Worm (Caenorhabditis elegans) whole organism, L3 larva: ENCODE measurements around the gene M03D4.3.

Experiments
- R02D3.7 ChIP-seq: fragments of 150-350 bp; optimal IDR thresholded peaks from 2 replicates; lab custom pipeline; 2014; ENCODE audit warnings: missing biosample characterization, missing genetic modification characterization
- ZK546.5 ChIP-seq: sonication (generic microtip); optimal IDR thresholded peaks from 2 replicates; lab custom pipeline; 2017; ENCODE audit warnings: missing biosample characterization, missing genetic modification characterization
- aly-2 ChIP-seq: fragments of 150-350 bp; optimal IDR thresholded peaks from 2 replicates; lab custom pipeline; 2014; ENCODE audit warnings: missing biosample characterization, missing genetic modification characterization
- ama-1 ChIP-seq: fragments of 150-350 bp; optimal IDR thresholded peaks from 2 replicates; lab custom pipeline; 2018
- ceh-16 ChIP-seq: sonication (generic microtip); optimal IDR thresholded peaks from 2 replicates; lab custom pipeline; 2017; ENCODE audit warnings: missing biosample characterization, missing genetic modification characterization
- ceh-28 ChIP-seq: fragments of 150-350 bp; optimal IDR thresholded peaks from 2 replicates; lab custom pipeline; 2014; ENCODE audit warnings: missing biosample characterization, missing genetic modification reagents, missing genetic modification characterization
- ceh-82 ChIP-seq: fragments of 150-350 bp; optimal IDR thresholded peaks from 2 replicates; lab custom pipeline; 2014; ENCODE audit warnings: missing biosample characterization, missing genetic modification characterization
- ceh-9 ChIP-seq: sonication (generic microtip); optimal IDR thresholded peaks from 2 replicates; lab custom pipeline; 2018; ENCODE audit warnings: missing biosample characterization, missing genetic modification characterization
- daf-12 ChIP-seq: fragments of 150-350 bp; optimal IDR thresholded peaks from 2 replicates; lab custom pipeline; 2014; ENCODE audit warnings: missing biosample characterization, missing genetic modification reagents, missing genetic modification characterization
- egl-27 ChIP-seq: sonication (generic microtip); optimal IDR thresholded peaks from 4 replicates; lab custom pipeline; 2017; ENCODE audit warnings: missing biosample characterization, missing genetic modification reagents, missing genetic modification characterization
- egl-5 ChIP-seq: fragments of 150-350 bp; optimal IDR thresholded peaks from 2 replicates; lab custom pipeline; 2017; ENCODE audit warnings: missing biosample characterization, missing genetic modification reagents, missing genetic modification characterization, inconsistent platforms
- elt-1 ChIP-seq: fragments of 150-350 bp; optimal IDR thresholded peaks from 2 replicates; lab custom pipeline; 2014; ENCODE audit warnings: missing biosample characterization, missing genetic modification characterization
- elt-2 ChIP-seq: sonication (generic microtip); optimal IDR thresholded peaks from 2 replicates; lab custom pipeline; 2016; ENCODE audit warnings: missing genetic modification reagents, mild to moderate bottlenecking, missing genetic modification characterization, missing compliant biosample characterization
- elt-3 ChIP-seq, 3 experiments: fragments of 150-350 bp in 1 of 3; sonication (generic microtip) in 2 of 3; optimal IDR thresholded peaks; 2 replicates in 2 of 3; 4 replicates in 1 of 3; lab custom pipeline; 2014 to 2017; ENCODE audit warnings: missing biosample characterization in 3 of 3, missing genetic modification characterization in 3 of 3
- eor-1 ChIP-seq, 2 experiments: fragments of 150-350 bp; optimal IDR thresholded peaks; 2 replicates each; lab custom pipeline; 2014 to 2018; ENCODE audit warnings: missing biosample characterization in 2 of 2, missing genetic modification characterization in 2 of 2
- fkh-10 ChIP-seq: sonication (generic microtip); optimal IDR thresholded peaks from 2 replicates; lab custom pipeline; 2017; ENCODE audit warnings: missing biosample characterization, missing genetic modification reagents, missing genetic modification characterization
- fkh-2 ChIP-seq: fragments of 150-350 bp; optimal IDR thresholded peaks from 2 replicates; lab custom pipeline; 2014; ENCODE audit warnings: missing biosample characterization, missing genetic modification reagents, missing genetic modification characterization
- fos-1 ChIP-seq: fragments of 150-350 bp; optimal IDR thresholded peaks from 2 replicates; lab custom pipeline; 2014; ENCODE audit warnings: missing biosample characterization, missing genetic modification characterization
- hmg-11 ChIP-seq: sonication (generic microtip); optimal IDR thresholded peaks from 2 replicates; lab custom pipeline; 2016; ENCODE audit warnings: missing genetic modification characterization, missing compliant biosample characterization
- jun-1 ChIP-seq: fragments of 150-350 bp; optimal IDR thresholded peaks from 2 replicates; lab custom pipeline; 2014; ENCODE audit warnings: missing biosample characterization, missing genetic modification reagents, missing genetic modification characterization
- lin-15B ChIP-seq: fragments of 150-350 bp; optimal IDR thresholded peaks from 2 replicates; lab custom pipeline; 2014; ENCODE audit warnings: missing biosample characterization, missing genetic modification characterization
- lin-39 ChIP-seq: fragments of 150-350 bp; optimal IDR thresholded peaks from 2 replicates; lab custom pipeline; 2018; ENCODE audit warnings: missing biosample characterization, missing genetic modification reagents, missing genetic modification characterization
- lsy-12 ChIP-seq: sonication (generic microtip); optimal IDR thresholded peaks from 2 replicates; lab custom pipeline; 2016; ENCODE audit warnings: mild to moderate bottlenecking, missing genetic modification characterization, missing compliant biosample characterization
- mdl-1 ChIP-seq: fragments of 150-350 bp; optimal IDR thresholded peaks from 2 replicates; lab custom pipeline; 2014; ENCODE audit warnings: missing biosample characterization, missing genetic modification characterization
- mml-1 ChIP-seq: fragments of 150-350 bp; sonication (generic microtip); optimal IDR thresholded peaks from 3 replicates; lab custom pipeline; 2014; ENCODE audit warnings: missing biosample characterization, missing genetic modification characterization
- nfya-1 ChIP-seq: sonication (generic microtip); optimal IDR thresholded peaks from 2 replicates; lab custom pipeline; 2017; ENCODE audit warnings: missing genetic modification characterization, mild to moderate bottlenecking, missing compliant biosample characterization, antibody characterized with exemption, moderate library complexity; ENCODE audit not compliant: insufficient read depth
- nhr-11 ChIP-seq: fragments of 150-350 bp; optimal IDR thresholded peaks from 2 replicates; lab custom pipeline; 2014; ENCODE audit warnings: missing biosample characterization, missing genetic modification characterization
- nhr-12 ChIP-seq: fragments of 150-350 bp; optimal IDR thresholded peaks from 2 replicates; lab custom pipeline; 2014; ENCODE audit warnings: missing biosample characterization, missing genetic modification characterization
- nhr-23 ChIP-seq: fragments of 150-350 bp; optimal IDR thresholded peaks from 2 replicates; lab custom pipeline; 2014; ENCODE audit warnings: missing biosample characterization, missing genetic modification reagents, missing genetic modification characterization
- nhr-237 ChIP-seq: fragments of 150-350 bp; optimal IDR thresholded peaks from 2 replicates; lab custom pipeline; 2014; ENCODE audit warnings: missing biosample characterization, missing genetic modification characterization
- nhr-25 ChIP-seq: sonication (generic microtip); optimal IDR thresholded peaks from 2 replicates; lab custom pipeline; 2017; ENCODE audit warnings: missing biosample characterization, missing genetic modification characterization
- nhr-28 ChIP-seq: fragments of 150-350 bp; optimal IDR thresholded peaks from 2 replicates; lab custom pipeline; 2014; ENCODE audit warnings: missing biosample characterization, missing genetic modification characterization
- nhr-43 ChIP-seq: sonication (generic microtip); optimal IDR thresholded peaks from 2 replicates; lab custom pipeline; 2016; ENCODE audit warnings: mild to moderate bottlenecking, missing genetic modification characterization, missing compliant biosample characterization; ENCODE audit not compliant: poor library complexity, severe bottlenecking
- nhr-67 ChIP-seq: fragments of 150-350 bp; optimal IDR thresholded peaks from 2 replicates; lab custom pipeline; 2014; ENCODE audit warnings: missing biosample characterization, missing genetic modification characterization
- nhr-76 ChIP-seq: fragments of 150-350 bp; sonication (generic microtip); optimal IDR thresholded peaks from 5 replicates; lab custom pipeline; 2014; ENCODE audit warnings: missing biosample characterization, missing genetic modification characterization
- nhr-77 ChIP-seq: fragments of 150-350 bp; optimal IDR thresholded peaks from 2 replicates; lab custom pipeline; 2014; ENCODE audit warnings: missing biosample characterization, missing genetic modification characterization
- pha-4 ChIP-seq: fragments of 150-350 bp; optimal IDR thresholded peaks from 2 replicates; lab custom pipeline; 2014; ENCODE audit warnings: missing biosample characterization, missing genetic modification reagents, missing genetic modification characterization
- pqm-1 ChIP-seq: fragments of 150-350 bp; optimal IDR thresholded peaks from 2 replicates; lab custom pipeline; 2017; ENCODE audit warnings: missing biosample characterization, missing genetic modification characterization, inconsistent platforms
- sea-2 ChIP-seq: fragments of 150-350 bp; sonication (generic microtip); optimal IDR thresholded peaks from 4 replicates; lab custom pipeline; 2014; ENCODE audit warnings: missing biosample characterization, missing genetic modification reagents, missing genetic modification characterization
- skn-1 ChIP-seq: fragments of 150-350 bp; optimal IDR thresholded peaks from 2 replicates; lab custom pipeline; 2014; ENCODE audit warnings: missing biosample characterization, missing genetic modification characterization
- snpc-4 ChIP-seq: fragments of 150-350 bp; optimal IDR thresholded peaks from 2 replicates; lab custom pipeline; 2014; ENCODE audit warnings: missing biosample characterization, missing genetic modification characterization
- tbx-2 ChIP-seq: sonication (generic microtip); optimal IDR thresholded peaks from 2 replicates; lab custom pipeline; 2016; ENCODE audit warnings: mild to moderate bottlenecking, missing genetic modification characterization, missing compliant biosample characterization
- unc-39 ChIP-seq: sonication (generic microtip); optimal IDR thresholded peaks from 4 replicates; lab custom pipeline; 2017; ENCODE audit warnings: missing biosample characterization, missing genetic modification characterization
- unc-62 ChIP-seq: fragments of 150-350 bp; sonication (generic microtip); optimal IDR thresholded peaks from 4 replicates; lab custom pipeline; 2014; ENCODE audit warnings: missing biosample characterization, missing genetic modification reagents, missing genetic modification characterization
- zag-1 ChIP-seq: fragments of 150-350 bp; optimal IDR thresholded peaks from 2 replicates; lab custom pipeline; 2014; ENCODE audit warnings: missing biosample characterization, missing genetic modification characterization
- ztf-11 ChIP-seq: fragments of 150-350 bp; optimal IDR thresholded peaks from 2 replicates; lab custom pipeline; 2014; ENCODE audit warnings: missing biosample characterization, missing genetic modification characterization
- ztf-4 ChIP-seq: fragments of 150-350 bp; optimal IDR thresholded peaks from 2 replicates; lab custom pipeline; 2014; ENCODE audit warnings: missing biosample characterization, missing genetic modification characterization

M03D4.3 gene

ce11 chrIV:6099770-6100169 is 12.4 kb downstream of the M03D4.3 start (continued):
- TF ChIP-seq pqm-1 (tag; lab: Kevin White, UChicago) (peak; percentile 76), ztf-4 (no peak), ama-1 (lab: Kevin White, UChicago) (no peak), jun-1 (tag; lab: Kevin White, UChicago) (no peak), egl-5 (tag; lab: Kevin White, UChicago) (no peak), eor-1 (tag; optimal IDR thresholded peaks at IDR 0.05; lab: Kevin White, UChicago) (no peak), unc-62 (GFP tag; lab: Kevin White, UChicago) (no peak), nfya-1 (peak; percentile 51), lsy-12 (no peak), mml-1 (tag; lab: Kevin White, UChicago) (no peak), ceh-9 (tag; lab: Kevin White, UChicago) (no peak), aly-2 (tag; lab: Kevin White, UChicago) (no peak), nhr-28 (no peak), ZK546.5 (tag; lab: Kevin White, UChicago) (no peak), egl-27 (tag; lab: Kevin White, UChicago) (peak; percentile 60), nhr-77 (no peak), elt-3 (tag; optimal IDR thresholded peaks at IDR 0.05; lab: Kevin White, UChicago) (peak in 1 of 3 experiments; percentile 45), nhr-237 (tag; lab: Kevin White, UChicago) (no peak), ceh-82 (no peak)

ce11 chrIV:6097040-6097928 is 14.9 kb downstream of the M03D4.3 start:
- TF ChIP-seq ceh-9 (tag; lab: Kevin White, UChicago): no peak
- no peak for TF ChIP-seq ZK546.5 (tag; lab: Kevin White, UChicago)
- TF ChIP-seq nhr-77: no peak
- peak; percentile 98 for TF ChIP-seq nhr-25 (tag; lab: Kevin White, UChicago)
- peak; percentile 68 for TF ChIP-seq tbx-2 (tag; lab: Kevin White, UChicago)
- no peak for TF ChIP-seq fkh-10
- no peak for TF ChIP-seq mml-1 (tag; lab: Kevin White, UChicago)
- no peak for TF ChIP-seq nhr-11 (tag; lab: Kevin White, UChicago)
- no peak for TF ChIP-seq sea-2
- no peak for TF ChIP-seq ceh-16
- no peak for TF ChIP-seq nhr-12 (tag; lab: Kevin White, UChicago)
- TF ChIP-seq eor-1 (tag; optimal IDR thresholded peaks at IDR 0.05; lab: Kevin White, UChicago): no peak
- TF ChIP-seq jun-1 (tag; lab: Kevin White, UChicago): peak; percentile 69
- TF ChIP-seq egl-27 (tag; lab: Kevin White, UChicago): peak; percentile 68
- peak; percentile 79 for TF ChIP-seq snpc-4
- TF ChIP-seq nhr-28: no peak
- TF ChIP-seq pha-4 (tag; lab: Kevin White, UChicago): peak; percentile 61
- TF ChIP-seq hmg-11 (tag; lab: Kevin White, UChicago): peak; percentile 96
- no peak for TF ChIP-seq skn-1 (tag; lab: Kevin White, UChicago)
- TF ChIP-seq aly-2 (tag; lab: Kevin White, UChicago): no peak
- TF ChIP-seq nhr-67 (tag; lab: Kevin White, UChicago): no peak
- TF ChIP-seq elt-1: no peak
- no peak for TF ChIP-seq ama-1 (lab: Kevin White, UChicago)
- no peak for TF ChIP-seq daf-12 (tag; lab: Kevin White, UChicago)
- TF ChIP-seq ztf-4: peak; percentile 56
- TF ChIP-seq ztf-11: no peak
- peak; percentile 73 for TF ChIP-seq unc-62 (GFP tag; lab: Kevin White, UChicago)
- TF ChIP-seq lin-15B: peak; percentile 39
- peak; percentile 65 for TF ChIP-seq elt-2 (tag; lab: Kevin White, UChicago)
- peak; percentile 41 for TF ChIP-seq lin-39 (tag; lab: Kevin White, UChicago)
- TF ChIP-seq zag-1 (tag; lab: Kevin White, UChicago): no peak
- peak in 1 of 3 experiments; percentile 13 for TF ChIP-seq elt-3 (tag; optimal IDR thresholded peaks at IDR 0.05; lab: Kevin White, UChicago)
- TF ChIP-seq fos-1 (tag; lab: Kevin White, UChicago): no peak
- peak; percentile 46 for TF ChIP-seq pqm-1 (tag; lab: Kevin White, UChicago)
- peak; percentile 54 for TF ChIP-seq R02D3.7
- TF ChIP-seq nhr-43: peak; percentile 86
- peak; percentile 82 for TF ChIP-seq nfya-1
- TF ChIP-seq mdl-1 (tag; lab: Kevin White, UChicago): peak; percentile 30
- TF ChIP-seq nhr-23 (tag; lab: Kevin White, UChicago): peak; percentile 86
- TF ChIP-seq egl-5 (tag; lab: Kevin White, UChicago): no peak
- TF ChIP-seq nhr-76 (tag; lab: Kevin White, UChicago): no peak
- no peak for TF ChIP-seq unc-39 (tag; lab: Kevin White, UChicago)
- no peak for TF ChIP-seq nhr-237 (tag; lab: Kevin White, UChicago)
- no peak for TF ChIP-seq fkh-2 (tag; lab: Kevin White, UChicago)
- peak; percentile 40 for TF ChIP-seq ceh-28 (tag; lab: Kevin White, UChicago)
- TF ChIP-seq ceh-82: no peak
- peak; percentile 44 for TF ChIP-seq lsy-12
